Worm (Caenorhabditis elegans) whole organism, L1 larva: ENCODE measurements around the gene coa-3.

Experiments
- C04F5.9 ChIP-seq: sonication (generic microtip); optimal IDR thresholded peaks from 2 replicates; lab custom pipeline; 2016; ENCODE audit warnings: missing genetic modification characterization, missing compliant biosample characterization
- F16B12.6 ChIP-seq: fragments of 150-350 bp; optimal IDR thresholded peaks from 2 replicates; lab custom pipeline; 2014; ENCODE audit warnings: missing biosample characterization, missing genetic modification characterization
- aha-1 ChIP-seq: fragments of 150-350 bp; optimal IDR thresholded peaks from 2 replicates; lab custom pipeline; 2014; ENCODE audit warnings: missing biosample characterization, missing genetic modification characterization
- alr-1 ChIP-seq: fragments of 200-800 bp; sonication (Bioruptor generic); optimal IDR thresholded peaks from 2 replicates; lab custom pipeline; 2018; ENCODE audit warnings: borderline replicate concordance, mild to moderate bottlenecking, missing genetic modification characterization, missing compliant biosample characterization
- blmp-1 ChIP-seq: fragments of 150-350 bp; optimal IDR thresholded peaks from 2 replicates; lab custom pipeline; 2014; ENCODE audit warnings: missing biosample characterization, missing genetic modification characterization
- ceh-63 ChIP-seq: fragments of 200-800 bp; sonication (Bioruptor generic); optimal IDR thresholded peaks from 2 replicates; lab custom pipeline; 2018; ENCODE audit warnings: mild to moderate bottlenecking, missing genetic modification characterization, missing compliant biosample characterization
- ceh-8 ChIP-seq: fragments of 200-800 bp; sonication (Bioruptor generic); optimal IDR thresholded peaks from 2 replicates; lab custom pipeline; 2018; ENCODE audit warnings: mild to moderate bottlenecking, missing genetic modification characterization, moderate library complexity, missing compliant biosample characterization
- dsc-1 ChIP-seq: sonication (generic microtip); optimal IDR thresholded peaks from 2 replicates; lab custom pipeline; 2016; ENCODE audit warnings: mild to moderate bottlenecking, missing genetic modification characterization, missing compliant biosample characterization
- efl-1 ChIP-seq, 4 experiments: fragments of 150-350 bp; optimal IDR thresholded peaks in 3 of 4; peaks in 1 of 4; 1 replicate in 1 of 4; 2 replicates in 3 of 4; lab custom pipeline; 2014; ENCODE audit warnings: missing biosample characterization in 2 of 4, missing genetic modification characterization in 2 of 4, missing genetic modification reagents in 2 of 4
- egl-13 ChIP-seq: sonication (generic microtip); optimal IDR thresholded peaks from 2 replicates; lab custom pipeline; 2016; ENCODE audit warnings: missing genotype, missing genetic modification reagents, missing genetic modification characterization, missing compliant biosample characterization
- egl-27 ChIP-seq, 2 experiments: fragments of 150-350 bp in 1 of 2; sonication (generic microtip); optimal IDR thresholded peaks; 3 replicates each; lab custom pipeline; 2017 to 2018; ENCODE audit warnings: missing biosample characterization in 2 of 2, missing genetic modification characterization in 2 of 2, missing genetic modification reagents in 2 of 2
- fkh-8 ChIP-seq: sonication (generic microtip); optimal IDR thresholded peaks from 2 replicates; lab custom pipeline; 2016; ENCODE audit warnings: mild to moderate bottlenecking, missing genetic modification characterization, missing compliant biosample characterization
- fos-1 ChIP-seq: fragments of 150-350 bp; optimal IDR thresholded peaks from 2 replicates; lab custom pipeline; 2014; ENCODE audit warnings: missing biosample characterization, missing genetic modification characterization
- grh-1 ChIP-seq: fragments of 200-800 bp; sonication (Bioruptor generic); IDR thresholded peaks from 2 replicates; pipeline ENCODE4 v1.3.6; 2022; ENCODE audit warnings: missing genetic modification reagents, missing genetic modification characterization, missing compliant biosample characterization
- hlh-17 ChIP-seq: fragments of 200-800 bp; sonication (Bioruptor generic); optimal IDR thresholded peaks from 2 replicates; lab custom pipeline; 2018; ENCODE audit warnings: missing genetic modification characterization, mild to moderate bottlenecking, missing compliant biosample characterization, moderate library complexity, borderline replicate concordance
- lin-14 ChIP-seq: fragments of 200-800 bp; sonication (Bioruptor generic); optimal IDR thresholded peaks from 2 replicates; lab custom pipeline; 2018; ENCODE audit warnings: mild to moderate bottlenecking, missing genetic modification characterization, moderate library complexity, missing compliant biosample characterization
- mab-9 ChIP-seq: fragments of 200-800 bp; sonication (Bioruptor generic); IDR thresholded peaks from 2 replicates; pipeline ENCODE4 v1.3.6; 2022; ENCODE audit warnings: missing genetic modification reagents, missing genetic modification characterization, missing compliant biosample characterization
- mdl-1 ChIP-seq, 2 experiments: fragments of 150-350 bp; optimal IDR thresholded peaks; 2 replicates each; lab custom pipeline; 2014 to 2017; ENCODE audit warnings: missing biosample characterization in 2 of 2, missing genetic modification characterization in 2 of 2, inconsistent platforms in 1 of 2
- nhr-11 ChIP-seq: fragments of 150-350 bp; optimal IDR thresholded peaks from 2 replicates; lab custom pipeline; 2014; ENCODE audit warnings: missing biosample characterization, missing genetic modification characterization
- nhr-12 ChIP-seq: sonication (generic microtip); optimal IDR thresholded peaks from 2 replicates; lab custom pipeline; 2017; ENCODE audit warnings: missing biosample characterization, missing genetic modification characterization
- nhr-237 ChIP-seq: fragments of 150-350 bp; optimal IDR thresholded peaks from 2 replicates; lab custom pipeline; 2014; ENCODE audit warnings: missing biosample characterization, missing genetic modification characterization
- nhr-47 ChIP-seq: sonication (generic microtip); optimal IDR thresholded peaks from 2 replicates; lab custom pipeline; 2016; ENCODE audit warnings: mild to moderate bottlenecking, missing genetic modification characterization, moderate library complexity, missing compliant biosample characterization
- nhr-71 ChIP-seq: sonication (generic microtip); optimal IDR thresholded peaks from 2 replicates; lab custom pipeline; 2016; ENCODE audit warnings: mild to moderate bottlenecking, missing genetic modification characterization, moderate library complexity, missing compliant biosample characterization
- nhr-77 ChIP-seq: fragments of 150-350 bp; optimal IDR thresholded peaks from 2 replicates; lab custom pipeline; 2014; ENCODE audit warnings: missing biosample characterization, missing genetic modification characterization
- nhr-84 ChIP-seq: sonication (generic microtip); optimal IDR thresholded peaks from 2 replicates; lab custom pipeline; 2017; ENCODE audit warnings: missing biosample characterization, missing genetic modification characterization
- nhr-85 ChIP-seq: sonication (generic microtip); peaks from one replicate; lab custom pipeline; 2016; ENCODE audit warnings: missing genetic modification characterization, inconsistent platforms, missing compliant biosample characterization
- nhr-90 ChIP-seq: sonication (generic microtip); optimal IDR thresholded peaks from 2 replicates; lab custom pipeline; 2016; ENCODE audit warnings: mild to moderate bottlenecking, missing genetic modification characterization, missing compliant biosample characterization; ENCODE audit not compliant: poor library complexity
- pag-3 ChIP-seq: sonication (generic microtip); optimal IDR thresholded peaks from 2 replicates; lab custom pipeline; 2017; ENCODE audit warnings: missing genetic modification characterization, mild to moderate bottlenecking, missing compliant biosample characterization, antibody characterized with exemption, borderline replicate concordance; ENCODE audit not compliant: insufficient read depth
- pax-3 ChIP-seq: fragments of 200-800 bp; sonication (Bioruptor generic); optimal IDR thresholded peaks from 2 replicates; lab custom pipeline; 2018; ENCODE audit warnings: mild to moderate bottlenecking, missing genetic modification characterization, moderate library complexity, missing compliant biosample characterization
- pqm-1 ChIP-seq: sonication (generic microtip); optimal IDR thresholded peaks from 3 replicates; lab custom pipeline; 2017; ENCODE audit warnings: missing biosample characterization, missing genetic modification characterization
- rnt-1 ChIP-seq: sonication (generic microtip); optimal IDR thresholded peaks from 2 replicates; lab custom pipeline; 2016; ENCODE audit warnings: mild to moderate bottlenecking, missing genetic modification characterization, moderate library complexity, missing compliant biosample characterization
- snpc-4 ChIP-seq: fragments of 150-350 bp; optimal IDR thresholded peaks from 2 replicates; lab custom pipeline; 2014; ENCODE audit warnings: missing biosample characterization, missing genetic modification characterization
- snu-23 ChIP-seq: sonication (generic microtip); optimal IDR thresholded peaks from 2 replicates; lab custom pipeline; 2016; ENCODE audit warnings: missing genetic modification characterization, missing compliant biosample characterization
- sup-37 ChIP-seq: fragments of 200-800 bp; sonication (Bioruptor generic); optimal IDR thresholded peaks from 2 replicates; lab custom pipeline; 2018; ENCODE audit warnings: mild to moderate bottlenecking, missing genetic modification characterization, missing compliant biosample characterization
- unc-130 ChIP-seq: fragments of 150-350 bp; optimal IDR thresholded peaks from 2 replicates; lab custom pipeline; 2017; ENCODE audit warnings: missing biosample characterization, missing genetic modification characterization, inconsistent platforms
- unc-30 ChIP-seq: sonication (generic microtip); optimal IDR thresholded peaks from 2 replicates; lab custom pipeline; 2017; ENCODE audit warnings: missing biosample characterization, missing genetic modification characterization
- unc-98 ChIP-seq: fragments of 200-800 bp; sonication (Bioruptor generic); IDR thresholded peaks from 2 replicates; pipeline ENCODE4 v1.3.6; 2022; ENCODE audit warnings: missing genetic modification characterization, missing compliant biosample characterization
- vab-15 ChIP-seq: sonication (generic microtip); optimal IDR thresholded peaks from 2 replicates; lab custom pipeline; 2017; ENCODE audit warnings: missing genotype, mild to moderate bottlenecking, missing genetic modification characterization, missing compliant biosample characterization
- zag-1 ChIP-seq: fragments of 150-350 bp; optimal IDR thresholded peaks from 2 replicates; lab custom pipeline; 2014; ENCODE audit warnings: missing biosample characterization, missing genetic modification characterization

The coa-3 gene

ce11 chrII:4601256-4601655 is 1.2 kb downstream of the coa-3 start, which contains the start of gene ipla-1:
TSS of gene ipla-1 (minus strand) at chrII:4601356.
- TF ChIP-seq aha-1 (no peak), sup-37 (GFP tag; lab: Kevin White, UChicago) (no peak), rnt-1 (no peak), pag-3 (no peak), ceh-63 (no peak), nhr-12 (tag; lab: Kevin White, UChicago) (no peak), unc-130 (tag; lab: Kevin White, UChicago) (no peak), ceh-8 (GFP tag; lab: Kevin White, UChicago) (no peak), grh-1 (GFP tag; lab: Robert Waterston, UW) (no peak), hlh-17 (GFP tag; lab: Kevin White, UChicago) (no peak), C04F5.9 (tag; lab: Kevin White, UChicago) (no peak), blmp-1 (tag; lab: Kevin White, UChicago) (no peak), pax-3 (tag; lab: Kevin White, UChicago) (no peak), dsc-1 (tag; lab: Kevin White, UChicago) (no peak), vab-15 (tag; lab: Kevin White, UChicago) (no peak), egl-27 (tag; optimal IDR thresholded peaks at IDR 0.05; lab: Kevin White, UChicago) (no peak)

DNA sequence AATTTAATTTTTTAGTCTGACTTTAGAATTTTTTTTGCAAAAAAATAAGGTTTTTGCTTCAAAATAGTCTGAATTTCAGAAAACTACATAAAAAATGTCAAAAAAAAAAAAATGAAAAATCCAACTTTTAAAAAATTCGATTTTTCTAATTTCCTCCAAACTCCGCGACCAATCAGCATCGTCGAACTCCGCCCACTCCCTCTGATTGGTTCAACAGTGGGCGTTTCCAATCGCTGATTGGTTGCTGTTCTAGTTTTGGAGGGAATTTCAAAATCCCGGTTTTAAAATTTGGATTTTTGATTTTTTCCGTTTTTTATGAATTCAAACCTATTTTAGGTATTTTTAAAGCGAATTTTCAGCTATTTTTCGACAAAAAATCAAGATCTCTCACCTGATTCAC is 1.6 kb downstream of the coa-3 start:
- no peak for TF ChIP-seq efl-1 (optimal IDR thresholded peaks at IDR 0.05; lab: Kevin White, UChicago)
- peak in 1 of 2 experiments; percentile 11 for TF ChIP-seq efl-1 (GFP tag; optimal IDR thresholded peaks at IDR 0.05 in 1 of 2; lab: Kevin White, UChicago)
- no peak for TF ChIP-seq nhr-71

DNA sequence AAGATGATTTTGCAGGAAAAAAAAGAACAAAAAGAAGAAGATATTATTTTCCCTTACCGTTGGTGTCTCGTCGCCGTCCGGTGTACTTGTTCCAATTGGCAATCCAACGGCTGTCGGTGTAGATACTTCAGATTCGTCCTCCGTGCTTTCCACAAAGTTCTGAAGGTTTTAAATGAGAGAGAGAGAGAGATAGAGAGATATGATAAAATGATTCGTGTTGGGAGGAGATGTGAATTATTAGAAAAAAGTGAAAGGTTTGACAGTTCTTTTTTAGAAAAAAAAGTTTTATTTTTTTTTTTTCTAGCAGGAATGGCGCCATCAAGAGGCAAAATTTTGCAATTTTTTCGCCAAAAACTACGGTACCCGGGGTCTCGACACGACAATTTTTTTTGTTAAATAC is 2.2 kb downstream of the coa-3 start:
- TF ChIP-seq hlh-17 (GFP tag; lab: Kevin White, UChicago) (no peak), egl-27 (tag; optimal IDR thresholded peaks at IDR 0.05; lab: Kevin White, UChicago) (no peak), lin-14 (GFP tag; lab: Kevin White, UChicago) (peak; percentile 14), dsc-1 (tag; lab: Kevin White, UChicago) (no peak), pqm-1 (no peak), nhr-77 (tag; lab: Kevin White, UChicago) (no peak), nhr-237 (tag; lab: Kevin White, UChicago) (no peak), egl-13 (tag; lab: Kevin White, UChicago) (no peak), mab-9 (GFP tag; lab: Robert Waterston, UW) (no peak), mdl-1 (tag; optimal IDR thresholded peaks at IDR 0.05; lab: Kevin White, UChicago) (no peak), nhr-90 (tag; lab: Kevin White, UChicago) (no peak), nhr-12 (tag; lab: Kevin White, UChicago) (no peak), unc-98 (no peak), vab-15 (tag; lab: Kevin White, UChicago) (no peak), alr-1 (tag; lab: Kevin White, UChicago) (no peak), rnt-1 (no peak), nhr-47 (tag; lab: Kevin White, UChicago) (no peak), fos-1 (tag; lab: Kevin White, UChicago) (no peak), blmp-1 (tag; lab: Kevin White, UChicago) (peak; percentile 82), snu-23 (GFP tag; lab: Kevin White, UChicago) (peak; percentile 2), nhr-11 (no peak), unc-30 (no peak), pax-3 (tag; lab: Kevin White, UChicago) (no peak), nhr-85 (peak; percentile 25), snpc-4 (tag; lab: Kevin White, UChicago) (no peak), nhr-71 (no peak), C04F5.9 (tag; lab: Kevin White, UChicago) (no peak), fkh-8 (tag; lab: Kevin White, UChicago) (no peak), ceh-63 (no peak), nhr-84 (tag; lab: Kevin White, UChicago) (no peak), F16B12.6 (tag; lab: Kevin White, UChicago) (no peak), zag-1 (tag; lab: Kevin White, UChicago) (no peak)
